Worm (Caenorhabditis elegans) whole organism, L1 larva: ENCODE data around the gene nhr-182.

Source experiments
- C04F5.9 ChIP-seq: sonication (generic microtip); optimal IDR thresholded peaks from 2 replicates; lab custom pipeline; 2016; ENCODE audit warnings: missing genetic modification characterization, missing compliant biosample characterization
- F16B12.6 ChIP-seq: fragments of 150-350 bp; optimal IDR thresholded peaks from 2 replicates; lab custom pipeline; 2014; ENCODE audit warnings: missing biosample characterization, missing genetic modification characterization
- aha-1 ChIP-seq: fragments of 150-350 bp; optimal IDR thresholded peaks from 2 replicates; lab custom pipeline; 2014; ENCODE audit warnings: missing biosample characterization, missing genetic modification characterization
- aly-2 ChIP-seq: fragments of 150-350 bp; optimal IDR thresholded peaks from 2 replicates; lab custom pipeline; 2014; ENCODE audit warnings: missing biosample characterization, missing genetic modification characterization
- ama-1 ChIP-seq: fragments of 150-350 bp; optimal IDR thresholded peaks from 2 replicates; lab custom pipeline; 2014
- blmp-1 ChIP-seq: fragments of 150-350 bp; optimal IDR thresholded peaks from 2 replicates; lab custom pipeline; 2014; ENCODE audit warnings: missing biosample characterization, missing genetic modification characterization
- ceh-82 ChIP-seq, 3 experiments: fragments of 150-350 bp in 1 of 3; sonication (generic microtip) in 2 of 3; optimal IDR thresholded peaks; 2 replicates each; lab custom pipeline; 2014 to 2017; ENCODE audit warnings: missing biosample characterization in 3 of 3, missing genetic modification characterization in 3 of 3
- ceh-88 ChIP-seq: fragments of 200-800 bp; sonication (Bioruptor generic); IDR thresholded peaks from 2 replicates; pipeline ENCODE4 v1.3.6; 2022; ENCODE audit warnings: missing genetic modification characterization, missing compliant biosample characterization
- ceh-90 ChIP-seq: sonication (generic microtip); optimal IDR thresholded peaks from 2 replicates; lab custom pipeline; 2016; ENCODE audit warnings: missing genetic modification characterization, missing compliant biosample characterization
- dpl-1 ChIP-seq, 3 experiments: fragments of 150-350 bp in 2 of 3; sonication (generic microtip) in 1 of 3; optimal IDR thresholded peaks; 2 replicates each; lab custom pipeline; 2014 to 2017; ENCODE audit warnings: missing biosample characterization in 3 of 3, missing genetic modification characterization in 3 of 3, missing genetic modification reagents in 3 of 3
- efl-3 ChIP-seq: fragments of 200-800 bp; sonication (Bioruptor generic); optimal IDR thresholded peaks from 2 replicates; lab custom pipeline; 2018; ENCODE audit warnings: mild to moderate bottlenecking, missing genetic modification characterization, missing compliant biosample characterization
- egl-13 ChIP-seq: sonication (generic microtip); optimal IDR thresholded peaks from 2 replicates; lab custom pipeline; 2016; ENCODE audit warnings: missing genotype, missing genetic modification reagents, missing genetic modification characterization, missing compliant biosample characterization
- egl-27 ChIP-seq, 2 experiments: fragments of 150-350 bp in 1 of 2; sonication (generic microtip); optimal IDR thresholded peaks; 3 replicates each; lab custom pipeline; 2017 to 2018; ENCODE audit warnings: missing biosample characterization in 2 of 2, missing genetic modification characterization in 2 of 2, missing genetic modification reagents in 2 of 2
- elt-2 ChIP-seq: sonication (generic microtip); optimal IDR thresholded peaks from 2 replicates; lab custom pipeline; 2016; ENCODE audit warnings: missing genetic modification characterization, mild to moderate bottlenecking, inconsistent platforms, missing compliant biosample characterization, missing genetic modification reagents
- elt-3 ChIP-seq, 6 experiments: fragments of 150-350 bp in 1 of 6; sonication (generic microtip); optimal IDR thresholded peaks; 2 replicates each; lab custom pipeline; 2017 to 2018; ENCODE audit warnings: missing biosample characterization in 6 of 6, missing genetic modification characterization in 6 of 6, inconsistent platforms in 1 of 6
- ets-5 ChIP-seq: fragments of 200-800 bp; sonication (Bioruptor generic); IDR thresholded peaks from 2 replicates; pipeline ENCODE4 v1.3.6; 2022; ENCODE audit warnings: missing genetic modification characterization, missing compliant biosample characterization
- fkh-10 ChIP-seq: sonication (generic microtip); optimal IDR thresholded peaks from 2 replicates; lab custom pipeline; 2017; ENCODE audit warnings: missing biosample characterization, missing genetic modification reagents, missing genetic modification characterization
- fkh-8 ChIP-seq: sonication (generic microtip); optimal IDR thresholded peaks from 2 replicates; lab custom pipeline; 2016; ENCODE audit warnings: mild to moderate bottlenecking, missing genetic modification characterization, missing compliant biosample characterization
- grh-1 ChIP-seq: fragments of 200-800 bp; sonication (Bioruptor generic); IDR thresholded peaks from 2 replicates; pipeline ENCODE4 v1.3.6; 2022; ENCODE audit warnings: missing genetic modification reagents, missing genetic modification characterization, missing compliant biosample characterization
- hlh-17 ChIP-seq: fragments of 200-800 bp; sonication (Bioruptor generic); optimal IDR thresholded peaks from 2 replicates; lab custom pipeline; 2018; ENCODE audit warnings: missing genetic modification characterization, mild to moderate bottlenecking, missing compliant biosample characterization, moderate library complexity, borderline replicate concordance
- hlh-4 ChIP-seq: sonication (generic microtip); optimal IDR thresholded peaks from 2 replicates; lab custom pipeline; 2016; ENCODE audit warnings: mild to moderate bottlenecking, missing genetic modification characterization, missing compliant biosample characterization
- lin-14 ChIP-seq: fragments of 200-800 bp; sonication (Bioruptor generic); optimal IDR thresholded peaks from 2 replicates; lab custom pipeline; 2018; ENCODE audit warnings: mild to moderate bottlenecking, missing genetic modification characterization, moderate library complexity, missing compliant biosample characterization
- lin-35 ChIP-seq, 2 experiments: fragments of 150-350 bp; optimal IDR thresholded peaks; 2 replicates each; lab custom pipeline; 2014; ENCODE audit warnings: missing biosample characterization in 2 of 2, missing genetic modification characterization in 2 of 2, missing genetic modification reagents in 2 of 2
- lsy-2 ChIP-seq, 2 experiments: fragments of 150-350 bp; optimal IDR thresholded peaks; 2 replicates each; lab custom pipeline; 2014; ENCODE audit warnings: missing biosample characterization in 2 of 2, missing genetic modification characterization in 2 of 2
- mab-9 ChIP-seq: fragments of 200-800 bp; sonication (Bioruptor generic); IDR thresholded peaks from 2 replicates; pipeline ENCODE4 v1.3.6; 2022; ENCODE audit warnings: missing genetic modification reagents, missing genetic modification characterization, missing compliant biosample characterization
- mdl-1 ChIP-seq, 2 experiments: fragments of 150-350 bp; optimal IDR thresholded peaks; 2 replicates each; lab custom pipeline; 2014 to 2017; ENCODE audit warnings: missing biosample characterization in 2 of 2, missing genetic modification characterization in 2 of 2, inconsistent platforms in 1 of 2
- mep-1 ChIP-seq: fragments of 150-350 bp; optimal IDR thresholded peaks from 2 replicates; lab custom pipeline; 2014; ENCODE audit warnings: missing biosample characterization, missing genetic modification characterization
- nhr-11 ChIP-seq: fragments of 150-350 bp; optimal IDR thresholded peaks from 2 replicates; lab custom pipeline; 2014; ENCODE audit warnings: missing biosample characterization, missing genetic modification characterization
- nhr-19 ChIP-seq: fragments of 200-800 bp; sonication (Bioruptor generic); conservative IDR thresholded peaks from 2 replicates; pipeline ENCODE4 v1.3.6; 2022; ENCODE audit warnings: missing genetic modification characterization, missing compliant biosample characterization
- nhr-28 ChIP-seq: fragments of 150-350 bp; optimal IDR thresholded peaks from 2 replicates; lab custom pipeline; 2014; ENCODE audit warnings: missing biosample characterization, missing genetic modification characterization
- nhr-71 ChIP-seq: sonication (generic microtip); optimal IDR thresholded peaks from 2 replicates; lab custom pipeline; 2016; ENCODE audit warnings: mild to moderate bottlenecking, missing genetic modification characterization, moderate library complexity, missing compliant biosample characterization
- nhr-77 ChIP-seq: fragments of 150-350 bp; optimal IDR thresholded peaks from 2 replicates; lab custom pipeline; 2014; ENCODE audit warnings: missing biosample characterization, missing genetic modification characterization
- nhr-85 ChIP-seq: sonication (generic microtip); peaks from one replicate; lab custom pipeline; 2016; ENCODE audit warnings: missing genetic modification characterization, inconsistent platforms, missing compliant biosample characterization
- nhr-90 ChIP-seq: sonication (generic microtip); optimal IDR thresholded peaks from 2 replicates; lab custom pipeline; 2016; ENCODE audit warnings: mild to moderate bottlenecking, missing genetic modification characterization, missing compliant biosample characterization; ENCODE audit not compliant: poor library complexity
- pag-3 ChIP-seq: sonication (generic microtip); optimal IDR thresholded peaks from 2 replicates; lab custom pipeline; 2017; ENCODE audit warnings: missing genetic modification characterization, mild to moderate bottlenecking, missing compliant biosample characterization, antibody characterized with exemption, borderline replicate concordance; ENCODE audit not compliant: insufficient read depth
- pqm-1 ChIP-seq: sonication (generic microtip); optimal IDR thresholded peaks from 3 replicates; lab custom pipeline; 2017; ENCODE audit warnings: missing biosample characterization, missing genetic modification characterization
- rnt-1 ChIP-seq: sonication (generic microtip); optimal IDR thresholded peaks from 2 replicates; lab custom pipeline; 2016; ENCODE audit warnings: mild to moderate bottlenecking, missing genetic modification characterization, moderate library complexity, missing compliant biosample characterization
- skn-1 ChIP-seq: fragments of 150-350 bp; optimal IDR thresholded peaks from 2 replicates; lab custom pipeline; 2014; ENCODE audit warnings: missing biosample characterization, missing genetic modification characterization
- sup-37 ChIP-seq: fragments of 200-800 bp; sonication (Bioruptor generic); optimal IDR thresholded peaks from 2 replicates; lab custom pipeline; 2018; ENCODE audit warnings: mild to moderate bottlenecking, missing genetic modification characterization, missing compliant biosample characterization
- swsn-7 ChIP-seq: sonication (generic microtip); optimal IDR thresholded peaks from 2 replicates; lab custom pipeline; 2016; ENCODE audit warnings: missing genetic modification characterization, missing compliant biosample characterization
- tbx-2 ChIP-seq: sonication (generic microtip); optimal IDR thresholded peaks from 2 replicates; lab custom pipeline; 2016; ENCODE audit warnings: missing genetic modification characterization, missing compliant biosample characterization
- unc-98 ChIP-seq: fragments of 200-800 bp; sonication (Bioruptor generic); IDR thresholded peaks from 2 replicates; pipeline ENCODE4 v1.3.6; 2022; ENCODE audit warnings: missing genetic modification characterization, missing compliant biosample characterization
- xbp-1 ChIP-seq: sonication (generic microtip); optimal IDR thresholded peaks from 2 replicates; lab custom pipeline; 2016; ENCODE audit warnings: missing genetic modification characterization, missing compliant biosample characterization
- zag-1 ChIP-seq: fragments of 150-350 bp; optimal IDR thresholded peaks from 2 replicates; lab custom pipeline; 2014; ENCODE audit warnings: missing biosample characterization, missing genetic modification characterization
- zip-4 ChIP-seq: fragments of 200-800 bp; sonication (Bioruptor generic); optimal IDR thresholded peaks from 2 replicates; lab custom pipeline; 2018; ENCODE audit warnings: mild to moderate bottlenecking, missing genetic modification characterization, moderate library complexity, missing compliant biosample characterization
- ztf-11 ChIP-seq, 2 experiments: sonication (generic microtip); optimal IDR thresholded peaks; 2 replicates each; lab custom pipeline; 2016 to 2017; ENCODE audit warnings: missing genetic modification characterization in 2 of 2, missing biosample characterization in 1 of 2, missing compliant biosample characterization in 1 of 2
- ztf-4 ChIP-seq: fragments of 150-350 bp; optimal IDR thresholded peaks from 2 replicates; lab custom pipeline; 2014; ENCODE audit warnings: missing biosample characterization, missing genetic modification characterization

nhr-182 gene

ce11 chrV:2250126-2250590 is 9.6 kb downstream of the nhr-182 start, which contains the start of gene cyp-33C7 (continued):
- TF ChIP-seq sup-37 (GFP tag; lab: Kevin White, UChicago) (no peak), lin-14 (GFP tag; lab: Kevin White, UChicago) (peak; percentile 88), zip-4 (GFP tag; lab: Kevin White, UChicago) (no peak), nhr-19 (no peak), rnt-1 (tag; lab: Kevin White, UChicago) (no peak), hlh-17 (GFP tag; lab: Kevin White, UChicago) (no peak), tbx-2 (tag; lab: Kevin White, UChicago) (peak; percentile 14), nhr-28 (no peak), lin-35 (GFP tag; optimal IDR thresholded peaks at IDR 0.05; lab: Kevin White, UChicago) (peak in 1 of 2 experiments; percentile 75), zag-1 (tag; lab: Kevin White, UChicago) (no peak), F16B12.6 (tag; lab: Kevin White, UChicago) (no peak), nhr-77 (tag; lab: Kevin White, UChicago) (no peak), elt-3 (tag; optimal IDR thresholded peaks at IDR 0.05; lab: Kevin White, UChicago) (peak in 1 of 6 experiments; percentile 37), fkh-8 (tag; lab: Kevin White, UChicago) (peak; percentile 2), skn-1 (tag; lab: Kevin White, UChicago) (peak; percentile 81), egl-13 (tag; lab: Kevin White, UChicago) (no peak), nhr-11 (no peak), mep-1 (tag; lab: Kevin White, UChicago) (peak; percentile 19), mab-9 (GFP tag; lab: Robert Waterston, UW) (no peak), C04F5.9 (tag; lab: Kevin White, UChicago) (no peak), ceh-90 (no peak), dpl-1 (GFP tag; optimal IDR thresholded peaks at IDR 0.05; lab: Kevin White, UChicago) (peak in 2 of 3 experiments; percentile 11 to 33), unc-98 (GFP tag; lab: Robert Waterston, UW) (no peak), pag-3 (tag; lab: Kevin White, UChicago) (no peak), lsy-2 (tag; optimal IDR thresholded peaks at IDR 0.05; lab: Kevin White, UChicago) (peak; percentile 19 to 23), ama-1 (lab: Kevin White, UChicago) (no peak), ztf-4 (tag; lab: Kevin White, UChicago) (no peak), grh-1 (GFP tag; lab: Robert Waterston, UW) (no peak), efl-3 (GFP tag; lab: Kevin White, UChicago) (no peak), ceh-88 (no peak), egl-27 (tag; optimal IDR thresholded peaks at IDR 0.05; lab: Kevin White, UChicago) (no peak), nhr-85 (tag; lab: Kevin White, UChicago) (no peak), hlh-4 (tag; lab: Kevin White, UChicago) (no peak), xbp-1 (tag; lab: Kevin White, UChicago) (no peak), ceh-82 (tag; optimal IDR thresholded peaks at IDR 0.05; lab: Kevin White, UChicago) (peak in 1 of 3 experiments; percentile 26), nhr-90 (tag; lab: Kevin White, UChicago) (peak; percentile 36), mdl-1 (tag; optimal IDR thresholded peaks at IDR 0.05; lab: Kevin White, UChicago) (peak in 1 of 2 experiments; percentile 50), ztf-11 (tag; optimal IDR thresholded peaks at IDR 0.05; lab: Kevin White, UChicago) (no peak), blmp-1 (peak; percentile 20), nhr-71 (peak; percentile 59), pqm-1 (tag; lab: Kevin White, UChicago) (no peak), aha-1 (tag; lab: Kevin White, UChicago) (no peak), swsn-7 (tag; lab: Kevin White, UChicago) (no peak), fkh-10 (GFP tag; lab: Kevin White, UChicago) (no peak), elt-2 (peak; percentile 75), aly-2 (tag; lab: Kevin White, UChicago) (no peak), ets-5 (no peak)
